Fruit fly (Drosophila melanogaster): Measurements from ENCODE around the gene Sp7.
A peak's percentile ranks its signal among the peaks of the same experiment; 100 is the strongest.

The Sp7 gene

DNA sequence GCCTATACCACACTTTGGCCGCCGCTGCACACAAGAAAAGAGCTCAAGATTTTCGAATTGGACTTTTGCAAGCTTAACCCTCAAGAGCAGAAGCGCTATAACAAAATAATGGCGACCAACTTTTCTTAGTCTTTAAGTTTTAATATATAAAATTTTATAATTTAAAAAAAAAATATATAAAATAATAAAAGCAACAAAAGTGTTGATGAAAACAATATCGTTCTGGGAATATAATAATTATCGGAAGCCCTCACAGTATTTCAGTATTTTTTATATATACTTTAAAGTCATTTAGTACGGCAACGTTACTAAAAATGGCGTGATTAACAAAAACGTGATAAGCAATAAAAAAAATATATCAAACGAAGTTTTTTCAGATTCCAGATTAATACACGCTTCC is at the start of gene Sp7:
Gene Sp7, plus strand, starts transcription at position 301 of the 400 bp plus-strand sequence.
- TF ChIP-seq CG8478 (optimal IDR thresholded peaks at IDR 0.05) (no peak), psq (optimal IDR thresholded peaks at IDR 0.05) (no peak), usp (GFP tag; optimal IDR thresholded peaks at IDR 0.05) (no peak), Dll (optimal IDR thresholded peaks at IDR 0.05) (no peak), EcR (GFP tag; optimal IDR thresholded peaks at IDR 0.05) (no peak), pan (optimal IDR thresholded peaks at IDR 0.05) (no peak)

DNA sequence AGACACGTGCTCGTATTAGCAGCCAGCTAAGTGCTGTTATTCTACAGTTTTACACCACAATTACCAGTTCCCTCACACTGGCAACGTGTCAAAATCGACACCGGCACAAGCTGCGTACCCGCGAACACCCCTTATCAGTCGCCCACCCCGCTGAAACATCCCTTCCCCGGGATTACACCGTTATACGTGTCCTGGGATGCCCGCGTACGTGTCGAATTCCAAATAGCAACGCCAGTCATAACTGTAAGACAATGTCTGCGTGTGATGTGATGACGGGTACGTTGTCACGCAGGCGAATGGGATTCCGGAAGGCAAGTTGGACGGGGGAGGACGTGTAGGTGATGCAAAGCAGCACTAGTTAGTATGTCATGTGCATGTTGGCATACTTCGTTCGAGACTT is 39.6 kb upstream of the Sp7 start:
- TF ChIP-seq CG8478 (optimal IDR thresholded peaks at IDR 0.05) (no peak), Dll (optimal IDR thresholded peaks at IDR 0.05) (no peak), EcR (GFP tag; optimal IDR thresholded peaks at IDR 0.05) (no peak), usp (GFP tag; optimal IDR thresholded peaks at IDR 0.05) (no peak), psq (optimal IDR thresholded peaks at IDR 0.05) (no peak), pan (optimal IDR thresholded peaks at IDR 0.05) (no peak)

DNA sequence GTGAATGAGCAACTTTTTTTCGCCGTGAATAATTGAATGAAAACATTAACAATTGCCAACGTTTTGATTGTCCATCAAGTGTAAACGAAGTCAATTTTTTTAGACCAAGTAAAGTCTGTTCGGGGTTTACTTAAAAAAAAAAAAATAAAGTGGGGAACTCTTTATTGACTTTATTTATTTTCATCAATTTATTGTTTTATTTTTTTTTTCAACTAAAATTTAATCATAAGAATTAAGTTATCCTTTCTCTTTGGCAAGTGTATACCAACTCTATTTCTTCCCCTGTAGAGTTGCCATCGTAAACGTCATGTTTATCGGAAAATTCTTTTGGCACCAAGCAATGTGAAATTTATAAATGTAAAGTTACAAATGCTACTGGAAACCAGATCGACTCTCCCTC is 37.5 kb upstream of the Sp7 start, which contains the start of gene CG2616:
Gene CG2616, plus strand, starts transcription at position 301 of the 400 bp plus-strand sequence.
- TF ChIP-seq usp (GFP tag; optimal IDR thresholded peaks at IDR 0.05) (no peak), CG8478 (optimal IDR thresholded peaks at IDR 0.05) (no peak)

DNA sequence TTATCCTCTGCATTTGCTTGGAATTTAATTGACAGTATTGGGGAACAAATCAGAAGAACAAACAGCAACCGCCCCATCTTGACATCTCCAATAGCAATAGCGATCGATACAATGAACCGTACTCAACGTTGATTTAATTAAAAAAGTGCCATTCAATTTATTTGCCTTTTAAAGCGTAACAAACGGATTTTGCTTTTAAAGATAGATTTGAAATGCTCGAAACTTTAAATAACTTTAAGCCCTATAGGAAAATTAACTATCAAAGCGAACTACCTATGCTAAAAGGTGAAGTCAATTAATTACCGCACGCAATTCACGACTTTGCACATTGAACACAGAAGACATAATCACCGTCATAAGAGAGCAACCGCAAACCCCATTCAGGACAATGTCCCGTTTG is 20.1 kb upstream of the Sp7 start, which contains the start of gene CG43254:
Gene CG43254, minus strand, starts transcription at position 101 of the 400 bp plus-strand sequence.
- TF ChIP-seq pan (optimal IDR thresholded peaks at IDR 0.05) (no peak), EcR (GFP tag; optimal IDR thresholded peaks at IDR 0.05) (no peak), Dll (optimal IDR thresholded peaks at IDR 0.05) (no peak), psq (optimal IDR thresholded peaks at IDR 0.05) (no peak), usp (GFP tag; optimal IDR thresholded peaks at IDR 0.05) (no peak), CG8478 (optimal IDR thresholded peaks at IDR 0.05) (no peak)

DNA sequence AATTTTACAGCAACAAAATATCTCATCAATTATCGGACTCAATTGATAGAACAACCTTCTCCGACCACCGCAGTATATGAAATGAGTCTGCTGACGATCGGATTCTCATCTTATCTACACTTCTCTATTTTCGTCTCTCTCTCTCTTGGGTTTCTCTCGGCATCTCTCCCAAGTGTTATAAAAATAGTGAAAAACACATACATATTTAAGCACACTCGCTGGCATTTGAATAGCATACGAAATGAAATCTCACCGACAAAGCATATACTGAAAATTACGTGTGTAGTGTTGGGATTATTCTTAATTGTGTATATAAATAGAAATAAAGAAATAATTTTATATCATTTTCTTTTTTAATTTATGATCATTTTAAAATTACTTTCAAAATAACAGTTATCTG is 9.6 kb upstream of the Sp7 start, which contains the start of gene pyd3:
Gene pyd3, minus strand, starts transcription at position 87 of the 400 bp plus-strand sequence.
- no peak for TF ChIP-seq psq (optimal IDR thresholded peaks at IDR 0.05)
- no peak for TF ChIP-seq pan (optimal IDR thresholded peaks at IDR 0.05)
- no peak for TF ChIP-seq usp (GFP tag; optimal IDR thresholded peaks at IDR 0.05)
- no peak for TF ChIP-seq Dll (optimal IDR thresholded peaks at IDR 0.05)
- no peak for TF ChIP-seq CG8478 (optimal IDR thresholded peaks at IDR 0.05)
- no peak for TF ChIP-seq EcR (GFP tag; optimal IDR thresholded peaks at IDR 0.05)

DNA sequence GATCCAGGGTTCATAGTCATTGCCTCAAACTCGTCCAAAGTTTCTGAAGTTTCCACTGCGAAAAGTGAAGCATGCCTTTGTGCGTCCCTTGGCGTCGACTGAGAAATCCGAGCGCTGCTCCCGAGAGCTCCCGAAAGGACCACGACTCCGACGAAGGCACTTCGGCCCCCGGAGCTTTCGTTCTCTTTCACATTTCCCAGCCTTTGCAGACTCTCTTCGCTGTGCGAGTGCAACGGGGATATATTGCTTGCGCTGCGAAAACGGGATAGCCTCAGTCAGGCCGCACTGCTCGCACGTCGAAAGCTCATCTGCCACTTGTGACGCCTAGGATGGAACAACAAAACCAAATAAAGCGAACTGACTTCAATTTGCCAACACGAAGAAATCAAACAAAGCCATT is 6.1 kb upstream of the Sp7 start:
- peak; percentile 34 for TF ChIP-seq CG8478 (optimal IDR thresholded peaks at IDR 0.05)
- no peak for TF ChIP-seq usp (GFP tag; optimal IDR thresholded peaks at IDR 0.05)
- no peak for TF ChIP-seq Dll (optimal IDR thresholded peaks at IDR 0.05)

DNA sequence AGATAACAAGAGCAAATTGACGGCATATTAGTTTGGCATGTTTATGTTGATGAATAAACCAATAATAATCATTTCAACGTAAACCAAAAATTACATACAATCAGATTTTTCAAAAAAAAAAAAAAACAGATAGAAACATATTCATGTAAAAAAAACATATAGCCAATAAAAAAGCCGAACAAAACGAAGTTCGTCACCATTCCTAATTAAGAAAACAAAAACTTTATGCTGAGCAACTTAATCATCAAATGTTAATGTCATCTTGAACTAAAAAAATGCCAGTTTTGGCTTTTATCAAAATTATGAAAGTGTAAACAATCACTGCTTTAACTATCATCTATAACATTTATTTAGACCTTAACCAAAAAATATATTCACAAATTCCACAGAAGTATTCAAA is 1.8 kb upstream of the Sp7 start, which contains the start of gene CG10919:
Gene CG10919, plus strand, starts transcription at position 301 of the 400 bp plus-strand sequence.
- TF ChIP-seq psq (optimal IDR thresholded peaks at IDR 0.05), result no peak
- no peak for TF ChIP-seq usp (GFP tag; optimal IDR thresholded peaks at IDR 0.05)
- TF ChIP-seq Dll (optimal IDR thresholded peaks at IDR 0.05), result no peak
- no peak for TF ChIP-seq EcR (GFP tag; optimal IDR thresholded peaks at IDR 0.05)
- no peak for TF ChIP-seq pan (optimal IDR thresholded peaks at IDR 0.05)
- no peak for TF ChIP-seq CG8478 (optimal IDR thresholded peaks at IDR 0.05)

DNA sequence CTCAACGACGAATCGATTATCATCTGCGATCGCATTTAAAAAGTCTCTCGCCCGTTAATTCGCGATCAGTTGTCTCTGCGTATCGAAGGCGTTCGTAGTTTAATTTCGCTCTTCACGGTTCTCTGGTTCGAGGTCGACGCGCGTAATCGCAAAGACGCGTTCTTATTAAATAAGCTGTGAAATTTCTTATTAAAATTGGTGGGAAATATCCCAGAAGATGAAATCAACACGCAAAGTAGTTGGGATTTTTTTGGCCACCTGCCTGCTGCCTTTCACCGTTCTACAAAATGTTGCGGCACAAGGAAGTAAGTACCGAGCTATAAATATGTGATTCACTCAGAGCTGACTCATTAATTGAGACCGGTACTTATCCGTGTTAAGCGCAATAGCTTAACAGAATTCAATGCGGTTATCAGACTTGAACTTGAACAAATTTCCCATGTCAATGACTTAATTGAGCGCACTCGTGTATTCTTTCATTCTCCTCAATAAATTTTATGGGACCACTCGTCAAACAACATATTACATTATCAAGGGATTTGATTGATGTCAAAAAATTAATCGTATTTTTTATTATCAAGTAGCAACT is 1.5 kb downstream of the Sp7 start:
- TF ChIP-seq EcR (GFP tag; optimal IDR thresholded peaks at IDR 0.05) (no peak), psq (optimal IDR thresholded peaks at IDR 0.05) (no peak), pan (optimal IDR thresholded peaks at IDR 0.05) (no peak), CG8478 (optimal IDR thresholded peaks at IDR 0.05) (no peak), usp (GFP tag; optimal IDR thresholded peaks at IDR 0.05) (no peak), Dll (optimal IDR thresholded peaks at IDR 0.05) (no peak)

DNA sequence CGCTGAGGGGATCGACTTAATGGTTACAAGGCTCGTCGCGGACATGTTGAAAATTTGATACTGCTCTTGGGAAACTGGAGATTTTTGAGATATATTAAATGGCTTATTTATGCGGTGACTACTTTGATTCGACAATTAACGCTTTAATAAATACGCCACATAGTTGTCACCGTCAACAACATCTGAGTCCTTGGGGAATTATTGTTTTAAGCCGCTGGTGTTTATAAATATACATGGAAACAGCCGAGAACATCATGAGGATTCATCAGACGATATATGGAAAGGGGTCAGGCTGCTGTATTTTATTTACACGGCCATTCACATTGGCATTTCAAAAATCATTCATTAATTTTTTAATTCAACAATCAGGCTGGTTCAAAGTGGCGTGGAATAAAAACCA is 12.1 kb downstream of the Sp7 start, which contains the start of gene CG11286:
Gene CG11286, minus strand, starts transcription at position 101 of the 400 bp plus-strand sequence.
- TF ChIP-seq psq (optimal IDR thresholded peaks at IDR 0.05) (no peak), EcR (GFP tag; optimal IDR thresholded peaks at IDR 0.05) (no peak), CG8478 (optimal IDR thresholded peaks at IDR 0.05) (no peak), Dll (optimal IDR thresholded peaks at IDR 0.05) (no peak), usp (GFP tag; optimal IDR thresholded peaks at IDR 0.05) (no peak), pan (optimal IDR thresholded peaks at IDR 0.05) (no peak)

DNA sequence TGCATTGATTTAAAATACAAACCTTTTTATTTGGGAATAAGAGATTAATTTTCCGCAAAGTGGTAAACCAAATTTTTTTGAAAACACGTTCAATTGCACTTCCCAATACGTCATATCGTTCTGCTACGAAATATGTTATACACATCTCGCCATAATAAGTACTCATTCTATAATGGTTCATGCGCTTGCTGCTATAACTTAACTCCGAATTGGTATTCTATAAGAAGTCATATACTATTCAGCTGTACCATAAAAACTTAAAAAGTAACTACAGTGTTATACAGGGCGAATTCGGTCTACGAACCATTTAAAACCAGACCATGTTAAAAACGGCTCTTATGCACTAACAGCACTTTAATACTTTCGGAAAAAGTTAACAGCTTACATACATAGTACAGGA is 20.0 kb downstream of the Sp7 start:
- TF ChIP-seq CG8478 (optimal IDR thresholded peaks at IDR 0.05) (no peak), Dll (optimal IDR thresholded peaks at IDR 0.05) (no peak), psq (optimal IDR thresholded peaks at IDR 0.05) (no peak), usp (GFP tag; optimal IDR thresholded peaks at IDR 0.05) (no peak), EcR (GFP tag; optimal IDR thresholded peaks at IDR 0.05) (no peak), pan (optimal IDR thresholded peaks at IDR 0.05) (no peak)

DNA sequence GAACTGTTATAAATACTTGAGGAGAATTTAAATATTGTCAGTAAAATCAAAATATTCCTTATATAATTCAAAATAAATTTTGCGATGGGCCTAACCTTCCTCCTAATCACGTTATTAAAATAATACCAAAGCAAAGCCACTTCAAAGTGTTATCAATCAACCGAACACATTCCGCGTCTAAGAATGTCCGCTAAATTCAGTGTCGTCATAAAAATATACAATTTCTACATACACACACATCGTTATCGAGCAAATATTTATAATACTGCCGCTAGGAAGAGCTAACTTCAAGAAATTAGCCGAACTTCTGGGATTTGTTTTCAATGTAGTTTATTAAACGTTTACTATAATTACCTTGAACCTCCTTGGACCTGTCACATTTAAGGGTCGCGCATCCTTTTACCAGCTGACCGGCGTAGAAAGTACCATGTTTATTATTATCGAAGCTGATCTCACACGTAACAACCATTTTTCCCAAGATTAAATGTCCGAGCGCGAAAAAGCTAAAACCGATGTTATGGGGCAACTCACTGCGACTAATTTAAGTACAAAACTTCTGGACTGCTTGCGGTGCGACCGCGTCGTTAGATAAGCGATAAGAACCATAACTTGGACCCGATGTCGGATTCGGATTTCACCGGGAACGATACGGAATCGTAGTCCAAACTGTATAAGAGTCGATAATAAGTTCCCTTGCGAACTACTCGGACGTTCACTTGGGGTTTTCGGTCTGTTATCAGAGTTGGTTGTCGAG is 23.5 kb downstream of the Sp7 start, which contains the start of gene CG18747:
Gene CG18747, minus strand, starts transcription at position 514 of the 754 bp plus-strand sequence.
- TF ChIP-seq EcR (GFP tag; optimal IDR thresholded peaks at IDR 0.05) (no peak), usp (GFP tag; optimal IDR thresholded peaks at IDR 0.05) (no peak), CG8478 (optimal IDR thresholded peaks at IDR 0.05) (no peak), pan (optimal IDR thresholded peaks at IDR 0.05) (no peak), Dll (optimal IDR thresholded peaks at IDR 0.05) (no peak), psq (optimal IDR thresholded peaks at IDR 0.05) (no peak)

DNA sequence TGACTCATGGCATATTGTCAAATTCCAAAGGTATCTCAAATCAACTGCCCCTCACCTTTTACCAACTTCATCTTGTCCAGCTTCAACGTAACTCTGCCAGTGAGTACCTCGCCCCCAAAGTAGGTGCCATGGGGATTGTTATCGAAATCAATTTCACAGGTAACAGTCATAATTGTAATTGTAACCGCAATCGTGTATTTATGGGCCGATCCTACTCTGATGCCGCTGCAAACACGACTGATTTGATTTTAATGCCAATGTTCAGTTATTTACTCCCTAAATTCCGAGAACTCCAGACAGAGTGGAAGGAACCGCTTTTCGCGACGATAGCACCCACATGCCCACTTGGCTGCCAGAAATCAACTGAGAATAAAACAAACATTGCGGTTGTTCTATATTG is 26.2 kb downstream of the Sp7 start, which contains the start of gene CG18745:
Gene CG18745, minus strand, starts transcription at position 336 of the 400 bp plus-strand sequence.
- TF ChIP-seq Dll (optimal IDR thresholded peaks at IDR 0.05), result no peak
- TF ChIP-seq pan (optimal IDR thresholded peaks at IDR 0.05), result no peak
- no peak for TF ChIP-seq psq (optimal IDR thresholded peaks at IDR 0.05)
- TF ChIP-seq usp (GFP tag; optimal IDR thresholded peaks at IDR 0.05), result no peak
- no peak for TF ChIP-seq CG8478 (optimal IDR thresholded peaks at IDR 0.05)
- TF ChIP-seq EcR (GFP tag; optimal IDR thresholded peaks at IDR 0.05), result no peak

Data from whole organism.